Worm (Caenorhabditis elegans) whole organism, L2 larva: Measurements from ENCODE around the gene C05D11.5.

Source experiments
- R02D3.7 ChIP-seq: fragments of 150-350 bp; optimal IDR thresholded peaks from 2 replicates; lab custom pipeline; 2014; ENCODE audit warnings: missing biosample characterization, missing genetic modification characterization
- alr-1 ChIP-seq: fragments of 150-350 bp; optimal IDR thresholded peaks from 2 replicates; lab custom pipeline; 2014; ENCODE audit warnings: missing biosample characterization, missing genetic modification characterization
- ama-1 ChIP-seq: fragments of 150-350 bp; optimal IDR thresholded peaks from 2 replicates; lab custom pipeline; 2018; ENCODE audit warnings: inconsistent platforms
- ceh-82 ChIP-seq: fragments of 150-350 bp; optimal IDR thresholded peaks from 2 replicates; lab custom pipeline; 2014; ENCODE audit warnings: missing biosample characterization, missing genetic modification characterization
- egl-27 ChIP-seq: sonication (generic microtip); optimal IDR thresholded peaks from 3 replicates; lab custom pipeline; 2017; ENCODE audit warnings: missing biosample characterization, missing genetic modification reagents, missing genetic modification characterization
- lin-39 ChIP-seq: fragments of 150-350 bp; optimal IDR thresholded peaks from 2 replicates; lab custom pipeline; 2014; ENCODE audit warnings: missing biosample characterization, missing genetic modification reagents, missing genetic modification characterization
- sem-4 ChIP-seq: fragments of 150-350 bp; optimal IDR thresholded peaks from 2 replicates; lab custom pipeline; 2014; ENCODE audit warnings: missing biosample characterization, missing genetic modification reagents, missing genetic modification characterization
- skn-1 ChIP-seq: sonication (generic microtip); optimal IDR thresholded peaks from 2 replicates; lab custom pipeline; 2017; ENCODE audit warnings: missing biosample characterization, missing genetic modification characterization
- zag-1 ChIP-seq: fragments of 150-350 bp; optimal IDR thresholded peaks from 2 replicates; lab custom pipeline; 2014; ENCODE audit warnings: missing biosample characterization, missing genetic modification characterization

DNA sequence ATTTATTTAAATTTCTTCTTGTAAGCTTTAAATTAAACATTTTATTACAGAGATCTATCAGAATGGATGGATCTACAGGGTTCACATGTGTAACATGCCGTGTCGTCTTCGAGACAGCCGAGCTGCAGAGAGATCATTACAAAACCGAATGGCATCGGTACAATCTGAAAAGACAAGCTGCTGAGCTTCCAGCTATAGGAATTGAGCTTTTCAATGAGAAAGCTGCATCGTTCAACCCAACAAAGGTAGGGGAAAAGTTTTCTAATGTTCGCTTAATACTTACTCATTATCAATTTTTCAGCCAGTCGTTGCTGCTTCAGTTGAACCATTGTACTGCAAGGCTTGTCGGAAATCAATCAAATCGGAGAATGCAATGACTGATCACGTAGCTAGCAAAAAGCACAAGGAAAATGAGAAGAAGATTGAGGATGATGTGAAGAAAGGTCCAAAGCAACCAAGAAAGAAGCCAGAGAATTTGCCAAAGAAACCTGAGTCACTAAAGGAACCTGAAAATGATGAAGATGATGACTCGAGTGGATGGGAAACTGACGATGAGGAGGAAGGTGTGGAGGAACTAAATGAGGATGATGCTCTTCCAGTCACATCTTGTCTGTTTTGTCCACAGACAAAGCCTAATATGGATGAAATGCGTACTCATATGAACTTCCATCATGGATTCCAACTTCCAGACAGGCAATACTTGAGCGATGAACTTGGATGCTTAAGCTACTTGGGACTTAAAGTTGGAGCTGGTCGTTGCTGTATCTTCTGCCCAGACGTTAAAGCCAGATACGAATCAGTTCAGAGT lies 30.0 kb downstream of the C05D11.5 start, which contains the start of gene znf-622:
- TF ChIP-seq ama-1 (lab: Kevin White, UChicago), result no peak
- TF ChIP-seq alr-1 (tag; lab: Kevin White, UChicago), result no peak
- no peak for TF ChIP-seq ceh-82 (tag; lab: Kevin White, UChicago)
- TF ChIP-seq sem-4 (tag; lab: Kevin White, UChicago), result no peak
- TF ChIP-seq zag-1 (tag; lab: Kevin White, UChicago), result no peak
- no peak for TF ChIP-seq lin-39 (tag; lab: Kevin White, UChicago)
- no peak for TF ChIP-seq egl-27 (tag; lab: Kevin White, UChicago)
- TF ChIP-seq skn-1 (tag; lab: Kevin White, UChicago), result no peak
- TF ChIP-seq R02D3.7 (tag; lab: Kevin White, UChicago), result no peak
